ENCODE assay signal across 5 fruit fly cellular contexts in the genomic region with DNA sequence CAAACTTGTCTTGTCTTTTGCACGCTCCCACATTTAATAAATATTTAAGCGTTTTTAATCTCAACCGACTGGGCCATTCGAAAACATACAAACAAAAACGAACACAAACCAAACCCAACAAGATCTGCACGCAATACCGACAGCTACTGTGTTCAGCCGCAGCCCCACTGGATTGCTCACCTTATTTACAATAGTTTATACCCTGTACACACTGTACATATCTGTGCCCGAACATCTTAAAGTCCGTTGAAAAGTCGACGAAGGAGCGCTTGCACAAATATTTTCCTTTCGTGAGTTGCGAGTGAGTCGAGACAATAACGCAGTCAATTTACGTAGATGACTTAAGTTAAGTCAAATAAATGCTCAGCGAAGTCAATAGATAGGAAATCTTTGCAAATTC.
TF ChIP-seq lines count a peak whose summit lies in the region.

No protein-coding gene starts in this region.

- TF ChIP-seq CTCF in whole organism, embryonic (GFP tag; optimal IDR thresholded peaks at IDR 0.05; lab: Kevin White, UChicago): no peak

TF ChIP-seq in whole organism, adult, 20 proteins besides CTCF, POLR2A, EP300 and RAD21:
- TF ChIP-seq Crg-1 (GFP tag; optimal IDR thresholded peaks at IDR 0.05; lab: Kevin White, UChicago) (no peak), pad (GFP tag; optimal IDR thresholded peaks at IDR 0.05; lab: Kevin White, UChicago) (no peak), ovo (GFP tag; optimal IDR thresholded peaks at IDR 0.05; lab: Kevin White, UChicago) (peak; percentile 16), CG7101 (tag; optimal IDR thresholded peaks at IDR 0.05; lab: Kevin White, UChicago) (peak; percentile 16), Hr96 (GFP tag; optimal IDR thresholded peaks at IDR 0.05; lab: Kevin White, UChicago) (no peak)

TF ChIP-seq in whole organism, embryonic, 481 proteins besides CTCF, POLR2A, EP300 and RAD21 (continues in another document):
- no peak for TF ChIP-seq slp2 (GFP tag; optimal IDR thresholded peaks at IDR 0.05; lab: Kevin White, UChicago)
- TF ChIP-seq CG9932 (GFP tag; IDR thresholded peaks at IDR 0.05; lab: Robert Waterston, UW): peak; percentile 40; the same call in 1 of the 2 replicates
- TF ChIP-seq E2f2 (GFP tag; IDR thresholded peaks at IDR 0.05; lab: Robert Waterston, UW): peak; percentile 27; the same call in 1 of the 2 replicates
- TF ChIP-seq chinmo (GFP tag; IDR thresholded peaks at IDR 0.05; lab: Robert Waterston, UW; ENCODE audit: partially characterized antibody): 0 out of 4 replicates have a peak, but pooled peaks have one; percentile 4
- TF ChIP-seq CG15514 (GFP tag; optimal IDR thresholded peaks at IDR 0.05; lab: Kevin White, UChicago): peak; percentile 7
- TF ChIP-seq jumu (GFP tag; optimal IDR thresholded peaks at IDR 0.05; lab: Kevin White, UChicago): no peak
- TF ChIP-seq BtbVII (GFP tag; optimal IDR thresholded peaks at IDR 0.05; lab: Kevin White, UChicago): peak; percentile 13
- 0 out of 2 replicates have a peak, but pooled peaks have one; percentile 33 for TF ChIP-seq Awh (GFP tag; IDR thresholded peaks at IDR 0.05; lab: Robert Waterston, UW)
- no peak for TF ChIP-seq hkb (optimal IDR thresholded peaks at IDR 0.05; lab: Kevin White, UChicago)
- TF ChIP-seq hkb (GFP tag; IDR thresholded peaks at IDR 0.05; lab: Robert Waterston, UW): 0 out of 2 replicates have a peak, but pooled peaks have one; percentile 6
- 0 out of 2 replicates have a peak, but pooled peaks have one; percentile 24 for TF ChIP-seq Doc2 (GFP tag; IDR thresholded peaks at IDR 0.05; lab: Robert Waterston, UW)
- peak; percentile 2 for TF ChIP-seq sug (tag; optimal IDR thresholded peaks at IDR 0.05; lab: Kevin White, UChicago)
- peak; percentile 3 for TF ChIP-seq CG1603 (tag; optimal IDR thresholded peaks at IDR 0.05; lab: Kevin White, UChicago)
- 0 out of 3 replicates have a peak, but pooled peaks have one; percentile 31 for TF ChIP-seq dysf (GFP tag; IDR thresholded peaks at IDR 0.05; lab: Robert Waterston, UW)
- TF ChIP-seq lab (GFP tag; optimal IDR thresholded peaks at IDR 0.05; lab: Kevin White, UChicago): peak; percentile 24
- TF ChIP-seq pzg (GFP tag; optimal IDR thresholded peaks at IDR 0.05; lab: Kevin White, UChicago): no peak
- peak; percentile 23 for TF ChIP-seq Meics (GFP tag; optimal IDR thresholded peaks at IDR 0.05; lab: Kevin White, UChicago)
- TF ChIP-seq B-H2 (GFP tag; optimal IDR thresholded peaks at IDR 0.05; lab: Kevin White, UChicago): peak; percentile 15

TF ChIP-seq in whole organism, prepupa, 60 proteins besides CTCF, POLR2A, EP300 and RAD21 (continues in another document):
- TF ChIP-seq CG16779 (tag; optimal IDR thresholded peaks at IDR 0.05; lab: Kevin White, UChicago) (no peak), Met (GFP tag; optimal IDR thresholded peaks at IDR 0.05; lab: Kevin White, UChicago) (no peak), Hr4 (GFP tag; optimal IDR thresholded peaks at IDR 0.05; lab: Kevin White, UChicago) (no peak), cyc (GFP tag; optimal IDR thresholded peaks at IDR 0.05; lab: Kevin White, UChicago) (no peak), fd85E (GFP tag; optimal IDR thresholded peaks at IDR 0.05; lab: Kevin White, UChicago) (no peak), CG11294 (GFP tag; IDR thresholded peaks at IDR 0.05; lab: Robert Waterston, UW) (no peak), CG32006 (GFP tag; optimal IDR thresholded peaks at IDR 0.05; lab: Kevin White, UChicago) (peak; percentile 4), ss (GFP tag; optimal IDR thresholded peaks at IDR 0.05; lab: Kevin White, UChicago) (peak; percentile 41 to 72), spab (GFP tag; optimal IDR thresholded peaks at IDR 0.05; lab: Kevin White, UChicago) (peak; percentile 30), CG6163 (GFP tag; IDR thresholded peaks at IDR 0.05; lab: Robert Waterston, UW) (0 out of 3 replicates have a peak, but pooled peaks have one; percentile 48), CG31627 (GFP tag; optimal IDR thresholded peaks at IDR 0.05; lab: Kevin White, UChicago) (no peak), fd59A (GFP tag; optimal IDR thresholded peaks at IDR 0.05; lab: Kevin White, UChicago) (no peak), Sox14 (GFP tag; optimal IDR thresholded peaks at IDR 0.05; lab: Kevin White, UChicago) (no peak), CG6276 (GFP tag; optimal IDR thresholded peaks at IDR 0.05; lab: Kevin White, UChicago) (peak; percentile 12), CG6854 (GFP tag; optimal IDR thresholded peaks at IDR 0.05; lab: Kevin White, UChicago) (no peak), Hr38 (GFP tag; optimal IDR thresholded peaks at IDR 0.05; lab: Kevin White, UChicago) (no peak), CG10631 (GFP tag; optimal IDR thresholded peaks at IDR 0.05; lab: Kevin White, UChicago) (peak; percentile 23), Eip75B (GFP tag; optimal IDR thresholded peaks at IDR 0.05; lab: Kevin White, UChicago) (no peak), Ets96B (tag; optimal IDR thresholded peaks at IDR 0.05; lab: Kevin White, UChicago) (peak; percentile 7), CG4318 (GFP tag; optimal IDR thresholded peaks at IDR 0.05; lab: Kevin White, UChicago) (no peak), Sox15 (GFP tag; optimal IDR thresholded peaks at IDR 0.05; lab: Kevin White, UChicago) (no peak), Lpt (GFP tag; optimal IDR thresholded peaks at IDR 0.05; lab: Kevin White, UChicago) (no peak)

TF ChIP-seq in whole organism, pupa, 21 proteins besides CTCF, POLR2A, EP300 and RAD21:
- TF ChIP-seq CG8301 (tag; optimal IDR thresholded peaks at IDR 0.05; lab: Kevin White, UChicago) (no peak), CG9948 (tag; optimal IDR thresholded peaks at IDR 0.05; lab: Kevin White, UChicago) (no peak), Ets98B (GFP tag; IDR thresholded peaks at IDR 0.05; lab: Robert Waterston, UW) (peak; percentile 38), gl (tag; optimal IDR thresholded peaks at IDR 0.05; lab: Kevin White, UChicago) (peak; percentile 38), Pif1A (GFP tag; optimal IDR thresholded peaks at IDR 0.05; lab: Kevin White, UChicago) (no peak), CG4496 (GFP tag; IDR thresholded peaks at IDR 0.05; lab: Robert Waterston, UW) (peak; percentile 55; the same call in 1 of the 3 replicates), Snoo (tag; optimal IDR thresholded peaks at IDR 0.05; lab: Kevin White, UChicago) (peak; percentile 11), CG14655 (GFP tag; optimal IDR thresholded peaks at IDR 0.05; lab: Kevin White, UChicago) (peak; percentile 0), CG8159 (tag; optimal IDR thresholded peaks at IDR 0.05; lab: Kevin White, UChicago) (peak; percentile 14), CG15710 (tag; optimal IDR thresholded peaks at IDR 0.05; lab: Kevin White, UChicago) (peak; percentile 26), rn (GFP tag; IDR thresholded peaks at IDR 0.05; lab: Robert Waterston, UW) (no peak), CG34367 (tag; optimal IDR thresholded peaks at IDR 0.05; lab: Kevin White, UChicago) (no peak), EcR (GFP tag; optimal IDR thresholded peaks at IDR 0.05; lab: Kevin White, UChicago) (no peak), CG32121 (GFP tag; IDR thresholded peaks at IDR 0.05; lab: Robert Waterston, UW) (no peak), CG17806 (tag; optimal IDR thresholded peaks at IDR 0.05; lab: Kevin White, UChicago) (peak; percentile 8)

TF ChIP-seq in whole organism, wandering third instar larva, 38 proteins besides CTCF, POLR2A, EP300 and RAD21:
- TF ChIP-seq Jra (GFP tag; optimal IDR thresholded peaks at IDR 0.05; lab: Kevin White, UChicago) (no peak), Sp1 (GFP tag; optimal IDR thresholded peaks at IDR 0.05; lab: Kevin White, UChicago) (no peak), HLH106 (tag; optimal IDR thresholded peaks at IDR 0.05; lab: Kevin White, UChicago) (no peak), Hr78 (GFP tag; optimal IDR thresholded peaks at IDR 0.05; lab: Kevin White, UChicago) (no peak), woc (GFP tag; optimal IDR thresholded peaks at IDR 0.05; lab: Kevin White, UChicago) (no peak), usp (GFP tag; optimal IDR thresholded peaks at IDR 0.05; lab: Kevin White, UChicago) (no peak), rgr (GFP tag; optimal IDR thresholded peaks at IDR 0.05; lab: Kevin White, UChicago) (peak; percentile 21), brk (GFP tag; optimal IDR thresholded peaks at IDR 0.05; lab: Kevin White, UChicago) (no peak)
TF ChIP-seq in whole organism, wandering third instar larva: peak in this region for 1.
